Fruit fly (Drosophila melanogaster): ENCODE results near the gene csw.
A peak's percentile ranks its signal among the peaks of the same experiment; 100 is the strongest.

csw gene

dm6 chrX:2071878-2072817, 21.9 kb upstream of the csw start, which contains the start of gene Rtca (continued):
- TF ChIP-seq p53 (GFP tag; optimal IDR thresholded peaks at IDR 0.05) (peak; percentile 7), kni (GFP tag; optimal IDR thresholded peaks at IDR 0.05) (no peak), chinmo (GFP tag; IDR thresholded peaks at IDR 0.05; ENCODE audit: partially characterized antibody) (0 out of 4 replicates have a peak, but pooled peaks have one; percentile 43), Chrac-16 (GFP tag; optimal IDR thresholded peaks at IDR 0.05) (peak; percentile 50), CG4820 (GFP tag; optimal IDR thresholded peaks at IDR 0.05) (peak; percentile 42), lab (GFP tag; optimal IDR thresholded peaks at IDR 0.05) (peak; percentile 89), Hr51 (GFP tag; optimal IDR thresholded peaks at IDR 0.05) (peak; percentile 35 to 76), Bdp1 (GFP tag; optimal IDR thresholded peaks at IDR 0.05) (peak; percentile 23), insv (GFP tag; optimal IDR thresholded peaks at IDR 0.05) (no peak), croc (GFP tag; conservative IDR thresholded peaks at IDR 0.05) (0 out of 3 replicates have a peak, but pooled peaks have one; percentile 18), Fer2 (tag; optimal IDR thresholded peaks at IDR 0.05) (no peak), nau (GFP tag; optimal IDR thresholded peaks at IDR 0.05) (peak; percentile 8), Oaz (GFP tag; IDR thresholded peaks at IDR 0.05) (no peak), CG4282 (GFP tag; optimal IDR thresholded peaks at IDR 0.05) (peak; percentile 13), CG14710 (tag; optimal IDR thresholded peaks at IDR 0.05) (peak; percentile 30), CG13296 (GFP tag; optimal IDR thresholded peaks at IDR 0.05) (peak; percentile 70), CoRest (tag; optimal IDR thresholded peaks at IDR 0.05) (peak; percentile 70), Nf-YA (GFP tag; IDR thresholded peaks at IDR 0.05) (0 out of 2 replicates have a peak, but pooled peaks have one; percentile 8), CG34422 (GFP tag; IDR thresholded peaks at IDR 0.05) (peak; percentile 44; the same call in 1 of the 3 replicates), fd96Cb (tag; optimal IDR thresholded peaks at IDR 0.05) (peak; percentile 53), crc (GFP tag; optimal IDR thresholded peaks at IDR 0.05) (peak; percentile 47), NFAT (GFP tag; IDR thresholded peaks at IDR 0.05) (no peak), CG10366 (GFP tag; IDR thresholded peaks at IDR 0.05) (peak; percentile 64), Xrp1 (GFP tag; IDR thresholded peaks at IDR 0.05) (peak; percentile 72), sima (GFP tag; optimal IDR thresholded peaks at IDR 0.05) (peak; percentile 2), CG17328 (GFP tag; IDR thresholded peaks at IDR 0.05) (0 out of 2 replicates have a peak, but pooled peaks have one; percentile 26), Ets65A (GFP tag) (peak; percentile 82), tin (GFP tag; optimal IDR thresholded peaks at IDR 0.05) (peak; percentile 52), gem (tag; optimal IDR thresholded peaks at IDR 0.05) (peak; percentile 78), cas (GFP tag; IDR thresholded peaks at IDR 0.05) (no peak), ewg (GFP tag; optimal IDR thresholded peaks at IDR 0.05) (peak; percentile 39), Oli (tag; optimal IDR thresholded peaks at IDR 0.05) (peak; percentile 77), Hr78 (GFP tag; optimal IDR thresholded peaks at IDR 0.05) (no peak), fru (optimal IDR thresholded peaks at IDR 0.05) (no peak), lbe (GFP tag; optimal IDR thresholded peaks at IDR 0.05) (peak; percentile 35), tll (GFP tag; optimal IDR thresholded peaks at IDR 0.05) (peak in 1 of 2 experiments; percentile 17), CG2129 (GFP tag; IDR thresholded peaks at IDR 0.05; ENCODE audit: partially characterized antibody) (no peak), bab2 (GFP tag; optimal IDR thresholded peaks at IDR 0.05) (peak; percentile 60), bowl (GFP tag; IDR thresholded peaks at IDR 0.05) (no peak), Atf3 (GFP tag; optimal IDR thresholded peaks at IDR 0.05) (no peak), Tbp (GFP tag; optimal IDR thresholded peaks at IDR 0.05) (no peak), CG12236 (GFP tag; optimal IDR thresholded peaks at IDR 0.05) (no peak), fd3F (GFP tag; optimal IDR thresholded peaks at IDR 0.05) (peak; percentile 50), Dip3 (GFP tag; optimal IDR thresholded peaks at IDR 0.05) (peak; percentile 18), nmo (GFP tag; optimal IDR thresholded peaks at IDR 0.05) (peak; percentile 69), Sry-β (GFP tag; optimal IDR thresholded peaks at IDR 0.05) (no peak), CG12391 (tag; optimal IDR thresholded peaks at IDR 0.05) (peak; percentile 68), jumu (GFP tag; optimal IDR thresholded peaks at IDR 0.05) (peak; percentile 51)

All from whole organism, embryonic.